Worm (Caenorhabditis elegans) whole organism, L2 larva: Measurements from ENCODE around the gene chs-2.

Source experiments
- C34F6.9 ChIP-seq: fragments of 150-350 bp; optimal IDR thresholded peaks from 2 replicates; lab custom pipeline; 2014; ENCODE audit warnings: missing biosample characterization, missing genetic modification characterization
- F13H6.1 ChIP-seq: sonication (generic microtip); optimal IDR thresholded peaks from 2 replicates; lab custom pipeline; 2016; ENCODE audit warnings: missing genetic modification characterization, missing compliant biosample characterization
- R02D3.7 ChIP-seq: fragments of 150-350 bp; optimal IDR thresholded peaks from 2 replicates; lab custom pipeline; 2014; ENCODE audit warnings: missing biosample characterization, missing genetic modification characterization
- Y55F3AM.14 ChIP-seq: fragments of 200-800 bp; sonication (Bioruptor generic); optimal IDR thresholded peaks from 2 replicates; lab custom pipeline; 2018; ENCODE audit warnings: mild to moderate bottlenecking, missing genetic modification characterization, missing compliant biosample characterization
- aly-2 ChIP-seq: fragments of 150-350 bp; optimal IDR thresholded peaks from 2 replicates; lab custom pipeline; 2014; ENCODE audit warnings: missing biosample characterization, missing genetic modification characterization
- ama-1 ChIP-seq: fragments of 150-350 bp; optimal IDR thresholded peaks from 2 replicates; lab custom pipeline; 2018; ENCODE audit warnings: inconsistent platforms
- blmp-1 ChIP-seq: sonication (generic microtip); optimal IDR thresholded peaks from 2 replicates; lab custom pipeline; 2017; ENCODE audit warnings: missing genetic modification characterization, mild to moderate bottlenecking, missing compliant biosample characterization, antibody characterized with exemption, moderate library complexity; ENCODE audit not compliant: insufficient read depth
- ceh-16 ChIP-seq: fragments of 150-350 bp; optimal IDR thresholded peaks from 2 replicates; lab custom pipeline; 2014; ENCODE audit warnings: missing biosample characterization, missing genetic modification characterization
- ceh-82 ChIP-seq: fragments of 150-350 bp; optimal IDR thresholded peaks from 2 replicates; lab custom pipeline; 2014; ENCODE audit warnings: missing biosample characterization, missing genetic modification characterization
- crh-2 ChIP-seq: sonication (generic microtip); optimal IDR thresholded peaks from 2 replicates; lab custom pipeline; 2017; ENCODE audit warnings: missing biosample characterization, missing genetic modification characterization
- dmd-4 ChIP-seq: sonication (generic microtip); optimal IDR thresholded peaks from 2 replicates; lab custom pipeline; 2017; ENCODE audit warnings: missing biosample characterization, missing genetic modification characterization
- egl-27 ChIP-seq: sonication (generic microtip); optimal IDR thresholded peaks from 3 replicates; lab custom pipeline; 2017; ENCODE audit warnings: missing biosample characterization, missing genetic modification reagents, missing genetic modification characterization
- fos-1 ChIP-seq: fragments of 150-350 bp; optimal IDR thresholded peaks from 2 replicates; lab custom pipeline; 2014; ENCODE audit warnings: missing biosample characterization, missing genetic modification characterization
- gmeb-1 ChIP-seq: fragments of 150-350 bp; optimal IDR thresholded peaks from 2 replicates; lab custom pipeline; 2014; ENCODE audit warnings: missing biosample characterization, missing genetic modification characterization
- lin-11 ChIP-seq: fragments of 150-350 bp; sonication (generic microtip); optimal IDR thresholded peaks from 2 replicates; lab custom pipeline; 2014; ENCODE audit warnings: missing biosample characterization, missing genetic modification characterization, inconsistent platforms, mixed read lengths
- lin-13 ChIP-seq: fragments of 150-350 bp; optimal IDR thresholded peaks from 2 replicates; lab custom pipeline; 2014; ENCODE audit warnings: missing biosample characterization, missing genetic modification reagents, missing genetic modification characterization
- lin-39 ChIP-seq: fragments of 150-350 bp; optimal IDR thresholded peaks from 2 replicates; lab custom pipeline; 2014; ENCODE audit warnings: missing biosample characterization, missing genetic modification reagents, missing genetic modification characterization
- lsy-2 ChIP-seq, 2 experiments: fragments of 150-350 bp in 1 of 2; sonication (generic microtip) in 1 of 2; optimal IDR thresholded peaks; 2 replicates each; lab custom pipeline; 2014 to 2017; ENCODE audit warnings: missing biosample characterization in 2 of 2, missing genetic modification characterization in 2 of 2
- mab-5 ChIP-seq: fragments of 150-350 bp; optimal IDR thresholded peaks from 2 replicates; lab custom pipeline; 2014; ENCODE audit warnings: missing biosample characterization, missing genetic modification characterization
- mbf-1 ChIP-seq: sonication (generic microtip); optimal IDR thresholded peaks from 2 replicates; lab custom pipeline; 2017; ENCODE audit warnings: missing biosample characterization, missing genetic modification characterization
- mdl-1 ChIP-seq, 2 experiments: fragments of 150-350 bp in 1 of 2; sonication (generic microtip) in 1 of 2; optimal IDR thresholded peaks; 2 replicates each; lab custom pipeline; 2017; ENCODE audit warnings: missing biosample characterization in 2 of 2, missing genetic modification characterization in 2 of 2
- nhr-10 ChIP-seq: sonication (generic microtip); optimal IDR thresholded peaks from 2 replicates; lab custom pipeline; 2017; ENCODE audit warnings: missing biosample characterization, missing genetic modification characterization
- nhr-11 ChIP-seq: fragments of 150-350 bp; optimal IDR thresholded peaks from 2 replicates; lab custom pipeline; 2014; ENCODE audit warnings: missing biosample characterization, missing genetic modification characterization
- nhr-129 ChIP-seq: fragments of 150-350 bp; optimal IDR thresholded peaks from 2 replicates; lab custom pipeline; 2014; ENCODE audit warnings: missing biosample characterization, missing genetic modification characterization
- nhr-21 ChIP-seq: fragments of 150-350 bp; optimal IDR thresholded peaks from 2 replicates; lab custom pipeline; 2014; ENCODE audit warnings: missing biosample characterization, missing genetic modification characterization
- nhr-23 ChIP-seq: fragments of 150-350 bp; optimal IDR thresholded peaks from 2 replicates; lab custom pipeline; 2014; ENCODE audit warnings: missing biosample characterization, missing genetic modification reagents, missing genetic modification characterization
- nhr-25 ChIP-seq: fragments of 150-350 bp; sonication (generic microtip); optimal IDR thresholded peaks from 3 replicates; lab custom pipeline; 2014; ENCODE audit warnings: missing biosample characterization, missing genetic modification characterization
- nhr-6 ChIP-seq: fragments of 150-350 bp; optimal IDR thresholded peaks from 2 replicates; lab custom pipeline; 2014; ENCODE audit warnings: missing biosample characterization, missing genetic modification characterization
- nhr-77 ChIP-seq: fragments of 150-350 bp; optimal IDR thresholded peaks from 2 replicates; lab custom pipeline; 2014; ENCODE audit warnings: missing biosample characterization, missing genetic modification characterization
- sem-4 ChIP-seq: fragments of 150-350 bp; optimal IDR thresholded peaks from 2 replicates; lab custom pipeline; 2014; ENCODE audit warnings: missing biosample characterization, missing genetic modification reagents, missing genetic modification characterization
- sma-3 ChIP-seq: sonication (generic microtip); optimal IDR thresholded peaks from 2 replicates; lab custom pipeline; 2016; ENCODE audit warnings: missing genetic modification reagents, missing genetic modification characterization, missing compliant biosample characterization
- sma-9 ChIP-seq, 2 experiments: fragments of 150-350 bp in 1 of 2; sonication (generic microtip) in 1 of 2; optimal IDR thresholded peaks; 2 replicates each; lab custom pipeline; 2014 to 2016; ENCODE audit warnings: missing genetic modification characterization in 2 of 2, mild to moderate bottlenecking in 1 of 2, missing biosample characterization in 1 of 2, missing compliant biosample characterization in 1 of 2, missing genetic modification reagents in 1 of 2, moderate library complexity in 1 of 2
- snpc-4 ChIP-seq: fragments of 150-350 bp; optimal IDR thresholded peaks from 2 replicates; lab custom pipeline; 2014; ENCODE audit warnings: missing biosample characterization, missing genetic modification characterization
- unc-39 ChIP-seq: fragments of 150-350 bp; optimal IDR thresholded peaks from 2 replicates; lab custom pipeline; 2014; ENCODE audit warnings: missing biosample characterization, missing genetic modification characterization
- unc-55 ChIP-seq: fragments of 150-350 bp; sonication (generic microtip); optimal IDR thresholded peaks from 3 replicates; lab custom pipeline; 2014; ENCODE audit warnings: missing biosample characterization, missing genetic modification reagents, missing genetic modification characterization
- unc-62 ChIP-seq: fragments of 150-350 bp; optimal IDR thresholded peaks from 2 replicates; lab custom pipeline; 2014; ENCODE audit warnings: missing biosample characterization, missing genetic modification reagents, missing genetic modification characterization
- zag-1 ChIP-seq: fragments of 150-350 bp; optimal IDR thresholded peaks from 2 replicates; lab custom pipeline; 2014; ENCODE audit warnings: missing biosample characterization, missing genetic modification characterization
- ztf-1 ChIP-seq: fragments of 200-800 bp; sonication (Bioruptor generic); conservative IDR thresholded peaks from 2 replicates; pipeline ENCODE4 v1.3.6; 2022; ENCODE audit warnings: missing genetic modification characterization, missing compliant biosample characterization
- ztf-11 ChIP-seq: sonication (generic microtip); optimal IDR thresholded peaks from 2 replicates; lab custom pipeline; 2017; ENCODE audit warnings: missing biosample characterization, missing genetic modification characterization
- ztf-4 ChIP-seq: fragments of 150-350 bp; optimal IDR thresholded peaks from 2 replicates; lab custom pipeline; 2014; ENCODE audit warnings: missing biosample characterization, missing genetic modification characterization

Gene chs-2

DNA sequence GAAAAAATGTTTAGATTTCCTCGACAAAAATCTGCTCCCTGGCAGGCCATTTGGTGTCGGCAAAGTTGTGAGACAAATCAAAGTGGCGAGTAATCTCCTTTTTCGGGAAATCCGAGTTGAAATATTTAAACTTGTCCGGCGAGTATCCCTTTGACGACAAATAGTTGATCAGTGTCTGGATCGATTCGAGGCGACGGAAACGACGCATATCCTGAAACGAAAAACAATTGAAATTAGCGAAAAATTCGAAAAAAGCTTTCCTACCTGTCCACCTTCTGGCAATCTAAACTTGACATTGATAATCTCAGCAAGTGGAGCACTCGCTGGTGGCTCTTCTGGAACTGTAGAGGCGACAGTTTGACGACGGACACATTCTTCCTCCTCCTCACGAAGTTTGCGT, 20.5 kb downstream of the chs-2 start:
- TF ChIP-seq R02D3.7 (no peak), mbf-1 (tag; lab: Kevin White, UChicago) (no peak), fos-1 (tag; lab: Kevin White, UChicago) (no peak), ztf-1 (GFP tag; lab: Robert Waterston, UW) (no peak), lin-13 (GFP tag; lab: Kevin White, UChicago) (no peak), C34F6.9 (tag; lab: Kevin White, UChicago) (no peak), unc-55 (GFP tag; lab: Kevin White, UChicago) (no peak)

ce11 chrII:219846-220503, 23.2 kb downstream of the chs-2 start:
- TF ChIP-seq ztf-1 (GFP tag; lab: Robert Waterston, UW) = 0 out of 2 replicates have a peak, but pooled peaks have one; percentile 40
- TF ChIP-seq lin-13 (GFP tag; lab: Kevin White, UChicago) = no peak
- TF ChIP-seq mbf-1 (tag; lab: Kevin White, UChicago) = no peak
- TF ChIP-seq Y55F3AM.14 (GFP tag; lab: Kevin White, UChicago) = peak; percentile 4

ce11 chrII:220602-221001, 23.8 kb downstream of the chs-2 start, which contains the start of gene ubxn-3:
ubxn-3 (minus strand) TSS chrII:220667.
- TF ChIP-seq C34F6.9 (tag; lab: Kevin White, UChicago) (no peak), sem-4 (tag; lab: Kevin White, UChicago) (no peak), nhr-77 (no peak), ztf-11 (tag; lab: Kevin White, UChicago) (no peak), sma-9 (GFP tag; optimal IDR thresholded peaks at IDR 0.05; lab: Kevin White, UChicago) (no peak), sma-9 (tag; optimal IDR thresholded peaks at IDR 0.05; lab: Kevin White, UChicago) (no peak), gmeb-1 (tag; lab: Kevin White, UChicago) (no peak), ama-1 (lab: Kevin White, UChicago) (no peak), dmd-4 (tag; lab: Kevin White, UChicago) (no peak), ceh-82 (tag; lab: Kevin White, UChicago) (no peak), sma-3 (GFP tag; lab: Kevin White, UChicago) (no peak), lin-11 (tag; lab: Kevin White, UChicago) (no peak), snpc-4 (tag; lab: Kevin White, UChicago) (no peak), nhr-23 (no peak), nhr-10 (tag; lab: Kevin White, UChicago) (no peak), nhr-11 (tag; lab: Kevin White, UChicago) (no peak)

- peak; percentile 63 for TF ChIP-seq lin-13 (GFP tag; lab: Kevin White, UChicago)
- peak; percentile 58 for TF ChIP-seq Y55F3AM.14 (GFP tag; lab: Kevin White, UChicago)
- TF ChIP-seq lin-39 (tag; lab: Kevin White, UChicago) = peak; percentile 41
- peak; percentile 89 for TF ChIP-seq nhr-129 (tag; lab: Kevin White, UChicago)
- peak; percentile 54 for TF ChIP-seq ztf-4
- TF ChIP-seq nhr-10 (tag; lab: Kevin White, UChicago) = peak; percentile 4
- TF ChIP-seq aly-2 (tag; lab: Kevin White, UChicago) = no peak
- TF ChIP-seq crh-2 (tag; lab: Kevin White, UChicago) = peak; percentile 76
- TF ChIP-seq nhr-77 = no peak
- no peak for TF ChIP-seq unc-39 (tag; lab: Kevin White, UChicago)
- peak in 1 of 2 experiments; percentile 75 for TF ChIP-seq lsy-2 (tag; optimal IDR thresholded peaks at IDR 0.05; lab: Kevin White, UChicago)
- peak; percentile 78 for TF ChIP-seq fos-1 (tag; lab: Kevin White, UChicago)
- TF ChIP-seq gmeb-1 (tag; lab: Kevin White, UChicago) = peak; percentile 60
- peak; percentile 90 for TF ChIP-seq C34F6.9 (tag; lab: Kevin White, UChicago)
- peak; percentile 69 for TF ChIP-seq nhr-21
- TF ChIP-seq nhr-25 = peak; percentile 92
- TF ChIP-seq unc-55 (GFP tag; lab: Kevin White, UChicago) = peak; percentile 81
- TF ChIP-seq nhr-23 = no peak
- peak; percentile 15 for TF ChIP-seq snpc-4 (tag; lab: Kevin White, UChicago)
- peak; percentile 69 for TF ChIP-seq egl-27 (tag; lab: Kevin White, UChicago)
- TF ChIP-seq sma-3 (GFP tag; lab: Kevin White, UChicago) = peak; percentile 75
- peak; percentile 38 for TF ChIP-seq blmp-1
- TF ChIP-seq F13H6.1 (tag; lab: Kevin White, UChicago) = peak; percentile 87
- TF ChIP-seq sem-4 (tag; lab: Kevin White, UChicago) = peak; percentile 64
- peak; percentile 75 for TF ChIP-seq mab-5 (tag; lab: Kevin White, UChicago)
- TF ChIP-seq ceh-16 = peak; percentile 11
- TF ChIP-seq sma-9 (GFP tag; optimal IDR thresholded peaks at IDR 0.05; lab: Kevin White, UChicago) = no peak
- TF ChIP-seq sma-9 (tag; optimal IDR thresholded peaks at IDR 0.05; lab: Kevin White, UChicago) = no peak
- TF ChIP-seq nhr-6 (tag; lab: Kevin White, UChicago) = peak; percentile 53
- TF ChIP-seq unc-62 (GFP tag; lab: Kevin White, UChicago) = peak; percentile 68
- no peak for TF ChIP-seq R02D3.7
- TF ChIP-seq mdl-1 (tag; optimal IDR thresholded peaks at IDR 0.05; lab: Kevin White, UChicago) = peak; percentile 54 to 89
- TF ChIP-seq ztf-11 (tag; lab: Kevin White, UChicago) = no peak
- TF ChIP-seq zag-1 (tag; lab: Kevin White, UChicago) = peak; percentile 62
Measured at ce11 chrII:221212-221611, 24.4 kb downstream of the chs-2 start.
